Fruit fly (Drosophila melanogaster) whole organism, prepupa: Measurements from ENCODE around the gene ninaC.
A peak's percentile ranks its signal among the peaks of the same experiment; 100 is the strongest.

Experiments used
- Blimp-1 ChIP-seq: fragments of 200-800 bp; sonication (Bioruptor generic); optimal IDR thresholded peaks from 3 replicates; lab custom pipeline; 2017; ENCODE audit warnings: missing biosample characterization, missing genetic modification characterization, mild to moderate bottlenecking, moderate library complexity, missing genetic modification reagents
- CG10631 ChIP-seq: fragments of 200-800 bp; sonication (Bioruptor generic); optimal IDR thresholded peaks from 2 replicates; lab custom pipeline; 2016; ENCODE audit warnings: missing biosample characterization, missing genetic modification characterization
- CG10669 ChIP-seq: fragments of 200-800 bp; sonication (Bioruptor generic); optimal IDR thresholded peaks from 3 replicates; lab custom pipeline; 2018; ENCODE audit warnings: missing biosample characterization, mild to moderate bottlenecking, missing genetic modification characterization, moderate library complexity
- CG11762 ChIP-seq: fragments of 200-800 bp; sonication (Bioruptor generic); optimal IDR thresholded peaks from 3 replicates; lab custom pipeline; 2016; ENCODE audit warnings: missing biosample characterization, missing genetic modification characterization; ENCODE audit not compliant: insufficient read depth
- CG15336 ChIP-seq: fragments of 200-800 bp; sonication (Bioruptor generic); IDR thresholded peaks from 2 replicates; pipeline ENCODE4 v1.3.6; 2022; ENCODE audit warnings: missing biosample characterization, missing genetic modification characterization
- CG3032 ChIP-seq: fragments of 200-800 bp; optimal IDR thresholded peaks from 2 replicates; lab custom pipeline; 2019; ENCODE audit warnings: missing biosample characterization, mild to moderate bottlenecking, missing genetic modification characterization, moderate library complexity
- CG31627 ChIP-seq: fragments of 200-800 bp; sonication (Bioruptor generic); optimal IDR thresholded peaks from 3 replicates; lab custom pipeline; 2016; ENCODE audit warnings: missing biosample characterization, missing genetic modification characterization
- CG3919 ChIP-seq: fragments of 200-800 bp; sonication (Bioruptor generic); optimal IDR thresholded peaks from 3 replicates; lab custom pipeline; 2016; ENCODE audit warnings: missing biosample characterization, missing genetic modification characterization
- CG4318 ChIP-seq: fragments of 200-800 bp; sonication (Bioruptor generic); optimal IDR thresholded peaks from 3 replicates; lab custom pipeline; 2017; ENCODE audit warnings: missing biosample characterization, mild to moderate bottlenecking, missing genetic modification characterization
- CG6163 ChIP-seq: fragments of 200-800 bp; sonication (Bioruptor generic); IDR thresholded peaks from 3 replicates; pipeline ENCODE4 v1.3.6; 2022; ENCODE audit warnings: missing biosample characterization, missing genetic modification characterization
- CG6276 ChIP-seq: fragments of 200-800 bp; sonication (Bioruptor generic); optimal IDR thresholded peaks from 2 replicates; lab custom pipeline; 2017; ENCODE audit warnings: missing biosample characterization, mild to moderate bottlenecking, missing genetic modification characterization
- CG6808 ChIP-seq: fragments of 200-800 bp; sonication (Bioruptor generic); optimal IDR thresholded peaks from 3 replicates; lab custom pipeline; 2017; ENCODE audit warnings: missing biosample characterization, missing genetic modification characterization, mild to moderate bottlenecking, moderate library complexity, missing genetic modification reagents
- CG8119 ChIP-seq: fragments of 200-800 bp; sonication (Bioruptor generic); IDR thresholded peaks from 3 replicates; pipeline ENCODE4 v1.3.6; 2022; ENCODE audit warnings: missing biosample characterization, missing genetic modification characterization
- Eip93F ChIP-seq: fragments of 200-800 bp; sonication (Bioruptor generic); optimal IDR thresholded peaks from 2 replicates; lab custom pipeline; 2016; ENCODE audit warnings: missing biosample characterization, mild to moderate bottlenecking, missing genetic modification characterization
- Gug ChIP-seq: fragments of 200-800 bp; sonication (Bioruptor generic); IDR thresholded peaks from 2 replicates; pipeline ENCODE4 v1.3.6; 2022; ENCODE audit warnings: missing biosample characterization, missing genetic modification characterization
- Hr39 ChIP-seq: fragments of 200-800 bp; sonication (Bioruptor generic); optimal IDR thresholded peaks from 2 replicates; lab custom pipeline; 2016; ENCODE audit warnings: missing biosample characterization, missing genetic modification characterization
- Lpt ChIP-seq: fragments of 200-800 bp; sonication (Bioruptor generic); optimal IDR thresholded peaks from 3 replicates; lab custom pipeline; 2016; ENCODE audit warnings: missing biosample characterization, missing genetic modification characterization
- Smox ChIP-seq: fragments of 200-800 bp; sonication (Bioruptor generic); optimal IDR thresholded peaks from 3 replicates; lab custom pipeline; 2016; ENCODE audit warnings: missing biosample characterization, missing genetic modification characterization
- Sox14 ChIP-seq: fragments of 200-800 bp; sonication (Bioruptor generic); optimal IDR thresholded peaks from 3 replicates; lab custom pipeline; 2016; ENCODE audit warnings: missing biosample characterization, missing genetic modification characterization
- Sox15 ChIP-seq: fragments of 200-800 bp; sonication (Bioruptor generic); optimal IDR thresholded peaks from 3 replicates; lab custom pipeline; 2016; ENCODE audit warnings: missing biosample characterization, missing genetic modification characterization
- cyc ChIP-seq: fragments of 200-800 bp; sonication (Bioruptor generic); optimal IDR thresholded peaks from 3 replicates; lab custom pipeline; 2016; ENCODE audit warnings: missing biosample characterization, missing genetic modification characterization
- dsx ChIP-seq: fragments of 200-800 bp; optimal IDR thresholded peaks from 3 replicates; lab custom pipeline; 2019; ENCODE audit warnings: missing biosample characterization, mild to moderate bottlenecking, missing genetic modification characterization, moderate library complexity; ENCODE audit not compliant: poor library complexity, severe bottlenecking
- fd59A ChIP-seq: fragments of 200-800 bp; sonication (Bioruptor generic); optimal IDR thresholded peaks from 2 replicates; lab custom pipeline; 2017; ENCODE audit warnings: missing biosample characterization, mild to moderate bottlenecking, missing genetic modification characterization, missing genetic modification reagents
- fkh ChIP-seq: fragments of 200-800 bp; sonication (Bioruptor generic); optimal IDR thresholded peaks from 3 replicates; lab custom pipeline; 2017; ENCODE audit warnings: missing biosample characterization, mild to moderate bottlenecking, missing genetic modification characterization, moderate library complexity
- lz ChIP-seq: fragments of 200-800 bp; sonication (Bioruptor generic); optimal IDR thresholded peaks from 3 replicates; lab custom pipeline; 2016; ENCODE audit warnings: missing biosample characterization, missing genetic modification characterization
- net ChIP-seq: fragments of 200-800 bp; sonication (Bioruptor generic); optimal IDR thresholded peaks from 3 replicates; lab custom pipeline; 2016; ENCODE audit warnings: missing biosample characterization, missing genetic modification characterization
- salr ChIP-seq, 2 experiments: fragments of 200-800 bp; sonication (Bioruptor generic); optimal IDR thresholded peaks; 3 replicates each; lab custom pipeline; 2016 to 2018; ENCODE audit warnings: missing biosample characterization in 2 of 2, missing genetic modification characterization in 2 of 2, mild to moderate bottlenecking in 1 of 2
- spab ChIP-seq: fragments of 200-800 bp; sonication (Bioruptor generic); optimal IDR thresholded peaks from 2 replicates; lab custom pipeline; 2017; ENCODE audit warnings: missing biosample characterization, mild to moderate bottlenecking, missing genetic modification characterization, missing genetic modification reagents
- ss ChIP-seq, 2 experiments: fragments of 200-800 bp; sonication (Bioruptor generic); optimal IDR thresholded peaks; 2 replicates in 1 of 2; 3 replicates in 1 of 2; lab custom pipeline; 2017 to 2018; ENCODE audit warnings: mild to moderate bottlenecking in 2 of 2, missing biosample characterization in 2 of 2, missing genetic modification characterization in 2 of 2, moderate library complexity in 1 of 2
- svp ChIP-seq: fragments of 200-800 bp; sonication (Bioruptor generic); peaks from one replicate; lab custom pipeline; 2016; ENCODE audit warnings: missing biosample characterization, missing genetic modification characterization
- topi ChIP-seq: fragments of 200-800 bp; sonication (Bioruptor generic); optimal IDR thresholded peaks from 3 replicates; lab custom pipeline; 2016; ENCODE audit warnings: missing biosample characterization, missing genetic modification characterization
- vri ChIP-seq: fragments of 200-800 bp; sonication (Bioruptor generic); optimal IDR thresholded peaks from 3 replicates; lab custom pipeline; 2016; ENCODE audit warnings: missing biosample characterization, mild to moderate bottlenecking, missing genetic modification characterization

ninaC gene

dm6 chr2L:7376157-7376556 lies 1.3 kb upstream of the ninaC start (continued):
- TF ChIP-seq Gug (GFP tag; lab: Robert Waterston, UW) (peak; percentile 83), CG10669 (GFP tag; lab: Kevin White, UChicago) (no peak), dsx (GFP tag; lab: Kevin White, UChicago) (no peak), CG15336 (GFP tag; lab: Robert Waterston, UW) (peak; percentile 90), ss (GFP tag; optimal IDR thresholded peaks at IDR 0.05; lab: Kevin White, UChicago) (no peak), CG4318 (GFP tag; lab: Kevin White, UChicago) (peak; percentile 47), fd59A (GFP tag; lab: Kevin White, UChicago) (no peak), CG3032 (tag; lab: Kevin White, UChicago) (no peak), CG6163 (GFP tag; lab: Robert Waterston, UW) (peak; percentile 87), Sox14 (GFP tag; lab: Kevin White, UChicago) (peak; percentile 49), CG10631 (peak; percentile 22), CG3919 (no peak), net (GFP tag; lab: Kevin White, UChicago) (peak; percentile 67), spab (GFP tag; lab: Kevin White, UChicago) (no peak), fkh (GFP tag; lab: Kevin White, UChicago) (no peak), Lpt (GFP tag; lab: Kevin White, UChicago) (peak; percentile 64), CG6808 (GFP tag; lab: Kevin White, UChicago) (no peak), Smox (GFP tag; lab: Kevin White, UChicago) (peak; percentile 61), Blimp-1 (GFP tag; lab: Kevin White, UChicago) (no peak), CG6276 (GFP tag; lab: Kevin White, UChicago) (peak; percentile 80), salr (GFP tag; optimal IDR thresholded peaks at IDR 0.05; lab: Kevin White, UChicago) (no peak), vri (GFP tag; lab: Kevin White, UChicago) (peak; percentile 58), Sox15 (GFP tag; lab: Kevin White, UChicago) (peak; percentile 12), Eip93F (GFP tag; lab: Kevin White, UChicago) (no peak), cyc (GFP tag; lab: Kevin White, UChicago) (peak; percentile 67), CG11762 (GFP tag; lab: Kevin White, UChicago) (peak; percentile 46)

- TF ChIP-seq CG31627 (GFP tag; lab: Kevin White, UChicago) (no peak), fkh (GFP tag; lab: Kevin White, UChicago) (peak; percentile 62)
Measured at dm6 chr2L:7386555-7387420, 9.3 kb downstream of the ninaC start.

- TF ChIP-seq dsx (GFP tag; lab: Kevin White, UChicago) (no peak), CG6163 (GFP tag; lab: Robert Waterston, UW) (peak; percentile 65), CG15336 (GFP tag; lab: Robert Waterston, UW) (0 out of 2 replicates have a peak, but pooled peaks have one; percentile 7), svp (GFP tag; lab: Kevin White, UChicago) (peak; percentile 75), Hr39 (GFP tag; lab: Kevin White, UChicago) (no peak), topi (GFP tag; lab: Kevin White, UChicago) (peak; percentile 14), lz (GFP tag; lab: Kevin White, UChicago) (peak; percentile 4), CG8119 (GFP tag; lab: Robert Waterston, UW) (0 out of 3 replicates have a peak, but pooled peaks have one; percentile 49), Sox14 (GFP tag; lab: Kevin White, UChicago) (peak; percentile 35), CG3032 (tag; lab: Kevin White, UChicago) (peak; percentile 10), Eip93F (GFP tag; lab: Kevin White, UChicago) (no peak), fkh (GFP tag; lab: Kevin White, UChicago) (peak; percentile 88)
- TF ChIP-seq, all 60 proteins: peak for 9
Measured at dm6 chr2L:7387813-7388558, 10.5 kb downstream of the ninaC start, which contains the start of the genes CG5149 and gudu. TSS of gene CG5149 (minus strand) at chr2L:7388253. TSS of gene gudu (plus strand) at chr2L:7388508.
